Comparison of ENCODE assay signal across 6 fruit fly cellular contexts in genomic region chr2L:20120388-20121232, dm6.
TF ChIP-seq lines count a peak whose summit lies in the region.

No protein-coding gene starts in this region.

- TF ChIP-seq CTCF in S2 (optimal IDR thresholded peaks at IDR 0.05; lab: Kevin White, UChicago) = peak; percentile 100
- TF ChIP-seq CTCF in whole organism, embryonic (GFP tag; optimal IDR thresholded peaks at IDR 0.05; lab: Kevin White, UChicago) = peak; percentile 100

TF ChIP-seq in whole organism, adult, 20 proteins besides CTCF, POLR2A, EP300 and RAD21 (continues in another document):
- no peak for TF ChIP-seq Clk (GFP tag; optimal IDR thresholded peaks at IDR 0.05; lab: Kevin White, UChicago)
- TF ChIP-seq CG11617 (GFP tag; optimal IDR thresholded peaks at IDR 0.05; lab: Kevin White, UChicago) = peak; percentile 50
- TF ChIP-seq CG1620 (GFP tag; optimal IDR thresholded peaks at IDR 0.05; lab: Kevin White, UChicago) = peak; percentile 89
- TF ChIP-seq CG12768 (GFP tag; optimal IDR thresholded peaks at IDR 0.05; lab: Kevin White, UChicago) = no peak
- no peak for TF ChIP-seq cnc (optimal IDR thresholded peaks at IDR 0.05; lab: Kevin White, UChicago)
- peak; percentile 100 for TF ChIP-seq pad (GFP tag; optimal IDR thresholded peaks at IDR 0.05; lab: Kevin White, UChicago)
- peak; percentile 60 for TF ChIP-seq ovo (GFP tag; optimal IDR thresholded peaks at IDR 0.05; lab: Kevin White, UChicago)
- TF ChIP-seq CG14711 (tag; optimal IDR thresholded peaks at IDR 0.05; lab: Kevin White, UChicago) = peak; percentile 40
- TF ChIP-seq CG33017 (tag; optimal IDR thresholded peaks at IDR 0.05; lab: Kevin White, UChicago) = peak; percentile 35
- TF ChIP-seq bab1 (GFP tag; optimal IDR thresholded peaks at IDR 0.05; lab: Kevin White, UChicago) = peak; percentile 67
- no peak for TF ChIP-seq kay (GFP tag; lab: Kevin White, UChicago; ENCODE audit: borderline replicate concordance)
- peak; percentile 68 for TF ChIP-seq CG5204 (GFP tag; optimal IDR thresholded peaks at IDR 0.05; lab: Kevin White, UChicago)
- TF ChIP-seq CG7045 (GFP tag; optimal IDR thresholded peaks at IDR 0.05; lab: Kevin White, UChicago) = peak; percentile 69
- TF ChIP-seq cic (GFP tag; optimal IDR thresholded peaks at IDR 0.05; lab: Kevin White, UChicago) = no peak
- peak; percentile 68 for TF ChIP-seq Mnt (GFP tag; optimal IDR thresholded peaks at IDR 0.05; lab: Kevin White, UChicago)
- TF ChIP-seq tj (GFP tag; optimal IDR thresholded peaks at IDR 0.05; lab: Kevin White, UChicago) = peak; percentile 25
- TF ChIP-seq Hr96 (GFP tag; optimal IDR thresholded peaks at IDR 0.05; lab: Kevin White, UChicago) = peak; percentile 82
- peak; percentile 80 for TF ChIP-seq toe (GFP tag; optimal IDR thresholded peaks at IDR 0.05; lab: Kevin White, UChicago)

TF ChIP-seq in whole organism, embryonic, 481 proteins besides CTCF, POLR2A, EP300 and RAD21 (continues in another document):
- TF ChIP-seq zfh1 (GFP tag; IDR thresholded peaks at IDR 0.05; lab: Robert Waterston, UW) (peak; percentile 96), CG14050 (GFP tag; IDR thresholded peaks at IDR 0.05; lab: Robert Waterston, UW) (peak; percentile 79), CG5953 (GFP tag; IDR thresholded peaks at IDR 0.05; lab: Robert Waterston, UW) (peak; percentile 81), tin (GFP tag; optimal IDR thresholded peaks at IDR 0.05; lab: Kevin White, UChicago) (peak; percentile 97), CG17328 (GFP tag; IDR thresholded peaks at IDR 0.05; lab: Robert Waterston, UW) (peak; percentile 91), Doc2 (GFP tag; IDR thresholded peaks at IDR 0.05; lab: Robert Waterston, UW) (peak; percentile 83), CG9215 (GFP tag; IDR thresholded peaks at IDR 0.05; lab: Robert Waterston, UW) (peak; percentile 86), sens (GFP tag; lab: Kevin White, UChicago) (peak; percentile 96), Chrac-16 (GFP tag; optimal IDR thresholded peaks at IDR 0.05; lab: Kevin White, UChicago) (peak; percentile 97), Tbp (GFP tag; optimal IDR thresholded peaks at IDR 0.05; lab: Kevin White, UChicago) (peak; percentile 20), CG4424 (GFP tag; optimal IDR thresholded peaks at IDR 0.05; lab: Kevin White, UChicago) (peak; percentile 80), wor (GFP tag; IDR thresholded peaks at IDR 0.05; lab: Robert Waterston, UW) (peak; percentile 73), gem (tag; optimal IDR thresholded peaks at IDR 0.05; lab: Kevin White, UChicago) (peak; percentile 83), fu2 (GFP tag; optimal IDR thresholded peaks at IDR 0.05; lab: Kevin White, UChicago) (peak; percentile 84), kah (GFP tag; optimal IDR thresholded peaks at IDR 0.05; lab: Kevin White, UChicago) (no peak), H15 (GFP tag; IDR thresholded peaks at IDR 0.05; lab: Robert Waterston, UW) (peak; percentile 95), ERR (GFP tag; optimal IDR thresholded peaks at IDR 0.05; lab: Kevin White, UChicago) (peak; percentile 59), CG9437 (GFP tag; optimal IDR thresholded peaks at IDR 0.05; lab: Kevin White, UChicago) (peak; percentile 68), eve (GFP tag; optimal IDR thresholded peaks at IDR 0.05; lab: Kevin White, UChicago) (peak in 1 of 2 experiments; percentile 89)

TF ChIP-seq in whole organism, prepupa, 60 proteins besides CTCF, POLR2A, EP300 and RAD21 (continues in another document):
- TF ChIP-seq lz (GFP tag; optimal IDR thresholded peaks at IDR 0.05; lab: Kevin White, UChicago) (peak; percentile 77), CG7368 (GFP tag; optimal IDR thresholded peaks at IDR 0.05; lab: Kevin White, UChicago) (no peak), topi (GFP tag; optimal IDR thresholded peaks at IDR 0.05; lab: Kevin White, UChicago) (peak; percentile 47), CG3032 (tag; optimal IDR thresholded peaks at IDR 0.05; lab: Kevin White, UChicago) (peak; percentile 70), acj6 (GFP tag; optimal IDR thresholded peaks at IDR 0.05; lab: Kevin White, UChicago) (peak; percentile 53), CG6792 (GFP tag; optimal IDR thresholded peaks at IDR 0.05; lab: Kevin White, UChicago) (peak; percentile 51), Sox15 (GFP tag; optimal IDR thresholded peaks at IDR 0.05; lab: Kevin White, UChicago) (no peak), Gug (GFP tag; IDR thresholded peaks at IDR 0.05; lab: Robert Waterston, UW) (peak; percentile 54), CG10669 (GFP tag; optimal IDR thresholded peaks at IDR 0.05; lab: Kevin White, UChicago) (peak; percentile 49), Hr38 (GFP tag; optimal IDR thresholded peaks at IDR 0.05; lab: Kevin White, UChicago) (no peak), CG10631 (GFP tag; optimal IDR thresholded peaks at IDR 0.05; lab: Kevin White, UChicago) (peak; percentile 65), Hr39 (GFP tag; optimal IDR thresholded peaks at IDR 0.05; lab: Kevin White, UChicago) (peak; percentile 81), dac (GFP tag; optimal IDR thresholded peaks at IDR 0.05; lab: Kevin White, UChicago) (peak; percentile 26), Ets96B (tag; optimal IDR thresholded peaks at IDR 0.05; lab: Kevin White, UChicago) (peak; percentile 49), OdsH (GFP tag; optimal IDR thresholded peaks at IDR 0.05; lab: Kevin White, UChicago) (peak; percentile 32), CG11902 (GFP tag; optimal IDR thresholded peaks at IDR 0.05; lab: Kevin White, UChicago) (peak; percentile 62), salr (GFP tag; optimal IDR thresholded peaks at IDR 0.05; lab: Kevin White, UChicago) (peak; percentile 56 to 70), Sox14 (GFP tag; optimal IDR thresholded peaks at IDR 0.05; lab: Kevin White, UChicago) (peak; percentile 9), Blimp-1 (GFP tag; optimal IDR thresholded peaks at IDR 0.05; lab: Kevin White, UChicago) (peak; percentile 33)

TF ChIP-seq in whole organism, pupa, 21 proteins besides CTCF, POLR2A, EP300 and RAD21:
- TF ChIP-seq EcR (GFP tag; optimal IDR thresholded peaks at IDR 0.05; lab: Kevin White, UChicago) = no peak
- TF ChIP-seq rn (GFP tag; IDR thresholded peaks at IDR 0.05; lab: Robert Waterston, UW) = peak; percentile 61
- TF ChIP-seq gl (tag; optimal IDR thresholded peaks at IDR 0.05; lab: Kevin White, UChicago) = peak; percentile 9
- TF ChIP-seq CG32121 (GFP tag; IDR thresholded peaks at IDR 0.05; lab: Robert Waterston, UW) = peak; percentile 50; the same call in 1 of the 2 replicates
- peak; percentile 57 for TF ChIP-seq CG9948 (tag; optimal IDR thresholded peaks at IDR 0.05; lab: Kevin White, UChicago)
- TF ChIP-seq Pif1B (GFP tag; optimal IDR thresholded peaks at IDR 0.05; lab: Kevin White, UChicago) = peak; percentile 55
- TF ChIP-seq CG12605 (GFP tag; IDR thresholded peaks at IDR 0.05; lab: Robert Waterston, UW) = peak; percentile 38
- peak; percentile 66 for TF ChIP-seq CG8159 (tag; optimal IDR thresholded peaks at IDR 0.05; lab: Kevin White, UChicago)
- peak; percentile 74 for TF ChIP-seq CG14655 (GFP tag; optimal IDR thresholded peaks at IDR 0.05; lab: Kevin White, UChicago)
- peak; percentile 32 for TF ChIP-seq Snoo (tag; optimal IDR thresholded peaks at IDR 0.05; lab: Kevin White, UChicago)
- TF ChIP-seq CG15710 (tag; optimal IDR thresholded peaks at IDR 0.05; lab: Kevin White, UChicago) = peak; percentile 68
- TF ChIP-seq D1 (tag; optimal IDR thresholded peaks at IDR 0.05; lab: Kevin White, UChicago) = no peak
- peak; percentile 44 for TF ChIP-seq CG17806 (tag; optimal IDR thresholded peaks at IDR 0.05; lab: Kevin White, UChicago)
- TF ChIP-seq CG4496 (GFP tag; IDR thresholded peaks at IDR 0.05; lab: Robert Waterston, UW) = no peak; the same call in 1 of the 3 replicates
- peak; percentile 48 for TF ChIP-seq CG34367 (tag; optimal IDR thresholded peaks at IDR 0.05; lab: Kevin White, UChicago)
- peak; percentile 51; the same call in 2 of the 3 replicates for TF ChIP-seq fd96Ca (GFP tag; IDR thresholded peaks at IDR 0.05; lab: Robert Waterston, UW)
- TF ChIP-seq Pif1A (GFP tag; optimal IDR thresholded peaks at IDR 0.05; lab: Kevin White, UChicago) = no peak
- peak; percentile 70 for TF ChIP-seq CG8301 (tag; optimal IDR thresholded peaks at IDR 0.05; lab: Kevin White, UChicago)

TF ChIP-seq in whole organism, wandering third instar larva, 38 proteins besides CTCF, POLR2A, EP300 and RAD21 (continues in another document):
- peak; percentile 33 for TF ChIP-seq jim (GFP tag; optimal IDR thresholded peaks at IDR 0.05; lab: Kevin White, UChicago)
- TF ChIP-seq sage (GFP tag; optimal IDR thresholded peaks at IDR 0.05; lab: Kevin White, UChicago) = no peak
- TF ChIP-seq brk (GFP tag; optimal IDR thresholded peaks at IDR 0.05; lab: Kevin White, UChicago) = peak; percentile 12
- TF ChIP-seq Sp1 (GFP tag; optimal IDR thresholded peaks at IDR 0.05; lab: Kevin White, UChicago) = peak; percentile 73
- TF ChIP-seq sv (GFP tag; optimal IDR thresholded peaks at IDR 0.05; lab: Kevin White, UChicago) = peak; percentile 83
- TF ChIP-seq psq (GFP tag; optimal IDR thresholded peaks at IDR 0.05; lab: Kevin White, UChicago) = peak; percentile 62
- TF ChIP-seq CG9705 (GFP tag; optimal IDR thresholded peaks at IDR 0.05; lab: Kevin White, UChicago) = peak; percentile 32
- no peak for TF ChIP-seq Dif (GFP tag; optimal IDR thresholded peaks at IDR 0.05; lab: Kevin White, UChicago; ENCODE audit: partially characterized antibody)
- TF ChIP-seq fru (GFP tag; optimal IDR thresholded peaks at IDR 0.05; lab: Kevin White, UChicago) = peak; percentile 49
- TF ChIP-seq Myc (optimal IDR thresholded peaks at IDR 0.05; lab: Kevin White, UChicago) = peak; percentile 98
- peak; percentile 47 for TF ChIP-seq h (GFP tag; optimal IDR thresholded peaks at IDR 0.05; lab: Kevin White, UChicago)
- TF ChIP-seq N (GFP tag; optimal IDR thresholded peaks at IDR 0.05; lab: Kevin White, UChicago) = no peak
- peak; percentile 88 for TF ChIP-seq Hr83 (GFP tag; optimal IDR thresholded peaks at IDR 0.05; lab: Kevin White, UChicago; ENCODE audit: poor library complexity, severe bottlenecking)
- TF ChIP-seq br (GFP tag; optimal IDR thresholded peaks at IDR 0.05; lab: Kevin White, UChicago) = peak; percentile 67
- peak; percentile 76 for TF ChIP-seq tai (GFP tag; optimal IDR thresholded peaks at IDR 0.05; lab: Kevin White, UChicago)
- peak; percentile 34 for TF ChIP-seq Jra (GFP tag; optimal IDR thresholded peaks at IDR 0.05; lab: Kevin White, UChicago)
- TF ChIP-seq OdsH (GFP tag; optimal IDR thresholded peaks at IDR 0.05; lab: Kevin White, UChicago) = peak; percentile 66
- no peak for TF ChIP-seq Abd-B (GFP tag; optimal IDR thresholded peaks at IDR 0.05; lab: Kevin White, UChicago)
- TF ChIP-seq dsf (GFP tag; optimal IDR thresholded peaks at IDR 0.05; lab: Kevin White, UChicago; ENCODE audit: borderline replicate concordance) = no peak
- peak; percentile 65 for TF ChIP-seq HLH106 (tag; optimal IDR thresholded peaks at IDR 0.05; lab: Kevin White, UChicago)
- peak; percentile 26 for TF ChIP-seq woc (GFP tag; optimal IDR thresholded peaks at IDR 0.05; lab: Kevin White, UChicago)
- peak; percentile 66 for TF ChIP-seq ey (GFP tag; optimal IDR thresholded peaks at IDR 0.05; lab: Kevin White, UChicago)
- TF ChIP-seq foxo (GFP tag; optimal IDR thresholded peaks at IDR 0.05; lab: Kevin White, UChicago) = peak in 1 of 2 experiments; percentile 83
- TF ChIP-seq Rel (GFP tag; optimal IDR thresholded peaks at IDR 0.05; lab: Kevin White, UChicago) = no peak
- TF ChIP-seq Rel (tag; optimal IDR thresholded peaks at IDR 0.05; lab: Kevin White, UChicago) = no peak
